Worm (Caenorhabditis elegans): ENCODE measurements around the gene F26F4.9.
A peak's percentile ranks its signal among the peaks of the same experiment; 100 is the strongest.

F26F4.9 gene

ce11 chrIII:4881955-4882354, 30.4 kb downstream of the F26F4.9 start:
- no peak for TF ChIP-seq fax-1 (tag; optimal IDR thresholded peaks at IDR 0.05)

ce11 chrIII:4879445-4879844, 32.9 kb downstream of the F26F4.9 start, which contains the start of gene C35D10.1:
Gene C35D10.1 (plus strand): TSS chrIII:4879745.
- no peak for TF ChIP-seq C08G9.2 (tag; optimal IDR thresholded peaks at IDR 0.05)
- TF ChIP-seq F13H6.1 (tag; optimal IDR thresholded peaks at IDR 0.05) = no peak
- TF ChIP-seq hlh-8 (tag; optimal IDR thresholded peaks at IDR 0.05) = no peak
- TF ChIP-seq hlh-6 (tag; optimal IDR thresholded peaks at IDR 0.05) = no peak
- TF ChIP-seq gmeb-2 (tag; optimal IDR thresholded peaks at IDR 0.05) = no peak
- no peak for TF ChIP-seq odd-2 (tag; optimal IDR thresholded peaks at IDR 0.05)
- TF ChIP-seq ceh-22 (tag; optimal IDR thresholded peaks at IDR 0.05) = no peak
- no peak for TF ChIP-seq ref-2 (tag; optimal IDR thresholded peaks at IDR 0.05)
- no peak for TF ChIP-seq unc-55 (GFP tag; optimal IDR thresholded peaks at IDR 0.05)
- TF ChIP-seq fkh-10 (GFP tag; optimal IDR thresholded peaks at IDR 0.05) = no peak
- no peak for TF ChIP-seq K09A11.1 (tag; optimal IDR thresholded peaks at IDR 0.05; ENCODE audit: insufficient read depth)
- no peak for TF ChIP-seq nhr-232 (tag; optimal IDR thresholded peaks at IDR 0.05)
- TF ChIP-seq pha-2 (tag; optimal IDR thresholded peaks at IDR 0.05) = no peak

- TF ChIP-seq ceh-18 (tag; optimal IDR thresholded peaks at IDR 0.05) (no peak), T23F11.4 (GFP tag; optimal IDR thresholded peaks at IDR 0.05) (no peak), elt-2 (tag; optimal IDR thresholded peaks at IDR 0.05) (peak; percentile 21), unc-42 (tag; optimal IDR thresholded peaks at IDR 0.05) (peak; percentile 22), nhr-232 (tag; optimal IDR thresholded peaks at IDR 0.05) (no peak)
Observed at ce11 chrIII:4878281-4878680, 34.0 kb downstream of the F26F4.9 start, which contains the start of the genes tost-1 and arx-6. Gene tost-1 (minus strand): TSS chrIII:4878311. Gene arx-6 (plus strand): TSS chrIII:4878658.

ce11 chrIII:4875663-4876062, 36.7 kb downstream of the F26F4.9 start:
- TF ChIP-seq dmd-4 (tag; optimal IDR thresholded peaks at IDR 0.05; ENCODE audit: borderline replicate concordance) (no peak), ceh-31 (tag; optimal IDR thresholded peaks at IDR 0.05) (peak; percentile 24), unc-3 (GFP tag; conservative IDR thresholded peaks at IDR 0.05) (no peak), unc-3 (tag; optimal IDR thresholded peaks at IDR 0.05) (no peak), hlh-8 (tag; optimal IDR thresholded peaks at IDR 0.05) (no peak), pax-1 (tag; optimal IDR thresholded peaks at IDR 0.05) (no peak), nhr-232 (tag; optimal IDR thresholded peaks at IDR 0.05) (no peak)

ce11 chrIII:4874671-4875070, 37.6 kb downstream of the F26F4.9 start, which contains the start of gene C35D10.12:
Gene C35D10.12 (minus strand): TSS chrIII:4874771.
- TF ChIP-seq pros-1 (tag; optimal IDR thresholded peaks at IDR 0.05) (no peak), elt-4 (tag; optimal IDR thresholded peaks at IDR 0.05) (no peak), pqm-1 (tag; optimal IDR thresholded peaks at IDR 0.05) (no peak), nhr-11 (tag; optimal IDR thresholded peaks at IDR 0.05) (no peak), madf-2 (tag; optimal IDR thresholded peaks at IDR 0.05) (no peak)

ce11 chrIII:4873395-4873794, 38.9 kb downstream of the F26F4.9 start:
- TF ChIP-seq ama-1 (optimal IDR thresholded peaks at IDR 0.05) (no peak), hlh-15 (tag; optimal IDR thresholded peaks at IDR 0.05) (no peak), zip-5 (tag; optimal IDR thresholded peaks at IDR 0.05) (no peak), ref-2 (tag; optimal IDR thresholded peaks at IDR 0.05) (no peak), fkh-10 (GFP tag; optimal IDR thresholded peaks at IDR 0.05) (no peak), ttx-3 (tag; optimal IDR thresholded peaks at IDR 0.05) (no peak)

- TF ChIP-seq nfya-1 (tag; optimal IDR thresholded peaks at IDR 0.05) (no peak), T23F11.4 (GFP tag; optimal IDR thresholded peaks at IDR 0.05) (no peak), pros-1 (tag; optimal IDR thresholded peaks at IDR 0.05) (no peak)
Observed at ce11 chrIII:4870478-4870877, 41.8 kb downstream of the F26F4.9 start, which contains the start of gene gipc-1. Gene gipc-1 (plus strand): TSS chrIII:4870778.

Data from whole organism, late embryonic.